Fruit fly (Drosophila melanogaster): ENCODE measurements around the gene CG17190.

CG17190 gene

DNA sequence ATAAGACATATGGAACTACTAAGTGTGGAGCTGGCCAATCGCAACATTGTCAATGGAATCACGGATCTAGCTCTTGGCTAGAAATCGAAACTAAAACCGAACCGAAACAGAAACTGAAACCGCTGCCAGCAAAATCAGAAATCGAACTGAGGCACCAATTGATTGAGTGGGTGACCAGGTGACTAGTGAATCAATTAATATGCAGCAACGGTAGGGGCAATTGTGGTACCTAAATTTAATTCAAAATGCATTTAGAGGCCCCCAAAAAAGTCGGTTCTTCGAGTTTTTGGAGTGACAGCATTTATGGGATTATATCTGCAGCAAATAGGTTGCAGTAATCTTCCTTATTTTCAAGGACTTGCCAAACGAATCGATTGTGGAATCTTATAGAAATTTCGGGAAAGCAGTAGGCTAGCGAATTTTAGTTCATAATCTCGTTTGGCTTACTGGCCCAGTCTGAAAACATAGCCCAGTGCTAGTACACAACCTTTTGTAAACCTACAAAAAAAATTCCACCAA, at the start of gene CG17190, which contains the start of gene CG4836:
Gene CG17190, minus strand, starts transcription at position 101 of the 519 bp plus-strand sequence.
Gene CG4836, plus strand, starts transcription at position 469 of the 519 bp plus-strand sequence.
- no peak for TF ChIP-seq Dll (optimal IDR thresholded peaks at IDR 0.05)
- no peak for TF ChIP-seq usp (GFP tag; optimal IDR thresholded peaks at IDR 0.05)
- TF ChIP-seq CG8478 (optimal IDR thresholded peaks at IDR 0.05) = no peak
- no peak for TF ChIP-seq psq (optimal IDR thresholded peaks at IDR 0.05)
- no peak for TF ChIP-seq EcR (GFP tag; optimal IDR thresholded peaks at IDR 0.05)
- no peak for TF ChIP-seq pan (optimal IDR thresholded peaks at IDR 0.05)

DNA sequence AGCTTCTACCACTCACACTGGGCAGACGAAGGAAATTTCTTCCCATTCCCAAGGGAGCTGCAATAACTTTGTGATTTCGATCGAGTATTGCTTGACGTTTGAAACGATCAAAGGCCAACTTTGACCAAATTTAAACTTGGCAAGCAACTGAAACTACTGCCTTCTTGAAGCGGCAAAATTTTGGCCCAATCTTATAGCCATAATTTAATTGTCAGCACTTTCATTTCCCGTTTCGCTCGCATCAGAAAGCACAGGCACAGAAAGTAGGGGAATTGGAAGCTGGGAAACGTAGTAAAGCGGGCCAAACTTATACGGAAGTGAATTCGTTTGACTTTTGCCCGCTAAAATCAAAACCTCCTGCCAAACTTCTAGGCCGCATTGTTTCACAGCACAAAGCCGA, 46.3 kb upstream of the CG17190 start, which contains the start of gene CG4390:
Gene CG4390, minus strand, starts transcription at position 101 of the 400 bp plus-strand sequence.
- TF ChIP-seq usp (GFP tag; optimal IDR thresholded peaks at IDR 0.05) = no peak
- TF ChIP-seq EcR (GFP tag; optimal IDR thresholded peaks at IDR 0.05) = no peak
- no peak for TF ChIP-seq Dll (optimal IDR thresholded peaks at IDR 0.05)
- TF ChIP-seq CG8478 (optimal IDR thresholded peaks at IDR 0.05) = no peak
- TF ChIP-seq pan (optimal IDR thresholded peaks at IDR 0.05) = no peak
- TF ChIP-seq psq (optimal IDR thresholded peaks at IDR 0.05) = no peak

- no peak for TF ChIP-seq psq (optimal IDR thresholded peaks at IDR 0.05)
- TF ChIP-seq Dll (optimal IDR thresholded peaks at IDR 0.05) = no peak
- TF ChIP-seq usp (GFP tag; optimal IDR thresholded peaks at IDR 0.05) = no peak
- TF ChIP-seq CG8478 (optimal IDR thresholded peaks at IDR 0.05) = no peak
- no peak for TF ChIP-seq pan (optimal IDR thresholded peaks at IDR 0.05)
- TF ChIP-seq EcR (GFP tag; optimal IDR thresholded peaks at IDR 0.05) = no peak
Measured at dm6 chr3R:20058960-20059359, 45.7 kb upstream of the CG17190 start.

DNA sequence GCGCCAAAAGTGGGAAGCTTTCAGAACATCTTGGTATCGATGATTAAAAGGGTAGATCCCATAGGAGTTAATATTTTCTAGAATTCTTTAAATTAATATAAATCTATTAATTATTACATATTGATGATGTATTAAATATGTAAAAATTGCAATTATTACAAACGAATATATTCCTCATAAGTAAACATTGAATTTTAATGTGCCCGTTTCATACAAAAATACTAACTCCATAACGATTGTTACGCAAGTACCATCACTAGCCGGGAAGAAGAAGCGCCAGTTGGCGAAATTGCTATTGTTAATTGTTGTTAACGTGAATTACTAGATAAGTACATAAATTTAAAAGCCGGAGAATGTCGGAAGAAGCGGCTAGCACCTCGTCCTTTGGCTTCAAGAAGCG, 44.2 kb upstream of the CG17190 start, which contains the start of gene mdlc:
Gene mdlc, plus strand, starts transcription at position 248 of the 400 bp plus-strand sequence.
- TF ChIP-seq Dll (optimal IDR thresholded peaks at IDR 0.05) (no peak), pan (optimal IDR thresholded peaks at IDR 0.05) (no peak), CG8478 (optimal IDR thresholded peaks at IDR 0.05) (no peak), psq (optimal IDR thresholded peaks at IDR 0.05) (no peak), EcR (GFP tag; optimal IDR thresholded peaks at IDR 0.05) (no peak), usp (GFP tag; optimal IDR thresholded peaks at IDR 0.05) (no peak)

dm6 chr3R:20055809-20056208, 42.5 kb upstream of the CG17190 start, which contains the start of gene CG17193:
Gene CG17193, minus strand, starts transcription at chr3R:20056097.
- TF ChIP-seq EcR (GFP tag; optimal IDR thresholded peaks at IDR 0.05) (no peak), usp (GFP tag; optimal IDR thresholded peaks at IDR 0.05) (no peak), Dll (optimal IDR thresholded peaks at IDR 0.05) (no peak), pan (optimal IDR thresholded peaks at IDR 0.05) (no peak), psq (optimal IDR thresholded peaks at IDR 0.05) (no peak), CG8478 (optimal IDR thresholded peaks at IDR 0.05) (no peak)

dm6 chr3R:20042457-20042856, 29.2 kb upstream of the CG17190 start, which contains the start of the genes CG33934 and Indy-2:
Gene CG33934, plus strand, starts transcription at chr3R:20042757.
Gene Indy-2, plus strand, starts transcription at chr3R:20042757.
- TF ChIP-seq psq (optimal IDR thresholded peaks at IDR 0.05) = no peak
- TF ChIP-seq pan (optimal IDR thresholded peaks at IDR 0.05) = no peak
- no peak for TF ChIP-seq usp (GFP tag; optimal IDR thresholded peaks at IDR 0.05)
- TF ChIP-seq EcR (GFP tag; optimal IDR thresholded peaks at IDR 0.05) = no peak
- no peak for TF ChIP-seq Dll (optimal IDR thresholded peaks at IDR 0.05)
- no peak for TF ChIP-seq CG8478 (optimal IDR thresholded peaks at IDR 0.05)

DNA sequence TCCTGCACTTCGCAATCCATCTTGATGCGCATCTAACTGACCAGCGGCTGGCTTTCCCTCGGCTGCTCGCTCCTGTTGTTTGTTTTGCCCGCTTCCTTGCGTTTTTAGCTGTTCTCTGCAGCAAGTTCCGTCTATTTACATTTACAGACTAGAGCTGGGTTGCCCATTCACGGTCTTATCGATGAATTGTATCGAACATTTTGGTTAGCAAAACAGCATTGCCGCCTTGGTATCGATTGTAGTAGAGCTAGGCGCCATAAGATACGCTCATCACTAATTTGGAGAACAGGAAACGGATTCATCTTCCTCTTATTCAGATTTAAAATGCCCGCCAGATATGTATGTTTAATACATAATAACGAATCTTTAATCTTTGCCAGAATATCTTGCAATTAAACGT, 22.6 kb upstream of the CG17190 start, which contains the start of gene Regnase-1:
Gene Regnase-1, minus strand, starts transcription at position 170 of the 400 bp plus-strand sequence.
- TF ChIP-seq CG8478 (optimal IDR thresholded peaks at IDR 0.05) = no peak
- no peak for TF ChIP-seq psq (optimal IDR thresholded peaks at IDR 0.05)
- TF ChIP-seq usp (GFP tag; optimal IDR thresholded peaks at IDR 0.05) = no peak
- no peak for TF ChIP-seq pan (optimal IDR thresholded peaks at IDR 0.05)
- no peak for TF ChIP-seq Dll (optimal IDR thresholded peaks at IDR 0.05)
- no peak for TF ChIP-seq EcR (GFP tag; optimal IDR thresholded peaks at IDR 0.05)

dm6 chr3R:20031764-20032079, 18.4 kb upstream of the CG17190 start, which contains the start of gene idc:
Gene idc, plus strand, starts transcription at chr3R:20031823.
- TF ChIP-seq Dll (optimal IDR thresholded peaks at IDR 0.05) = no peak
- TF ChIP-seq CG8478 (optimal IDR thresholded peaks at IDR 0.05) = no peak
- TF ChIP-seq usp (GFP tag; optimal IDR thresholded peaks at IDR 0.05) = no peak
- TF ChIP-seq pan (optimal IDR thresholded peaks at IDR 0.05) = no peak
- no peak for TF ChIP-seq psq (optimal IDR thresholded peaks at IDR 0.05)
- TF ChIP-seq EcR (GFP tag; optimal IDR thresholded peaks at IDR 0.05) = no peak

DNA sequence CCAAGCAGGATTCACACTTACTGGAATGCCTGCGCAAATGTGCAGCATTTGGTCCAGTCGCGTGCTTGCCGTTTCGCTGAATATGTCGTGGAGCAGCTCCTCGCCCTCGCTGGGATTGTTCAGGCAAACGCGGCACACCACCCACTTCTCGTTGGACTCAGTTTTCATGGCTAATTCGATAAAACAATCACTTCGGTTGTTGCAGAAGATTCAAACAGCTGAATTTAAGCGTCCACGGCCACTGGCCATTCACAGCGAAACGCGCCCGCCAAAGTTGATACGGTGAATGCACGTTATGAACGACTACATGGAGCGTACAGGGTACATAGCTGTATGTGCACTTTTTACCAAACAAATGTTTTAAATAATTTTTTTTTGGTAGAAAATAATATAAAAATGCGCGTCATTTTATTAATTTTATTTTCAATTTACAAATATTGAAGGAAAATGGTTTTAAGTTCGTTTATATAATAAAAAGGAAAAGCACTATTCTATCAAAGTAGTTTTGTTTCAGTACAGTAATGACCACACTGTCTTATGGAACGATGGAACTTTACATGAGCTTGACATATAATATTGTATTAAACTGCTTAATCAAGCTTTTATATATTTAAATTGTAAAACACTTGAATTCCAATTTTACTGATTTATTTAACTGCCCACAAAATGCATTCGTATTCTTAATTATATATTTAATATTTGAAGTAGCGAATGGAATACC, 17.9 kb upstream of the CG17190 start, which contains the start of gene trem:
Gene trem, minus strand, starts transcription at position 267 of the 721 bp plus-strand sequence.
- TF ChIP-seq pan (optimal IDR thresholded peaks at IDR 0.05) (peak; percentile 6), Dll (optimal IDR thresholded peaks at IDR 0.05) (no peak)

- TF ChIP-seq EcR (GFP tag; optimal IDR thresholded peaks at IDR 0.05) (no peak), Dll (optimal IDR thresholded peaks at IDR 0.05) (no peak), usp (GFP tag; optimal IDR thresholded peaks at IDR 0.05) (no peak)
Measured at dm6 chr3R:20027841-20028240, 14.5 kb upstream of the CG17190 start, which contains the start of the genes CG4424 and CG4854. Gene CG4424, minus strand, starts transcription at chr3R:20028040. Gene CG4854, plus strand, starts transcription at chr3R:20028058.

- no peak for TF ChIP-seq CG8478 (optimal IDR thresholded peaks at IDR 0.05)
- no peak for TF ChIP-seq psq (optimal IDR thresholded peaks at IDR 0.05)
- TF ChIP-seq Dll (optimal IDR thresholded peaks at IDR 0.05) = no peak
- TF ChIP-seq EcR (GFP tag; optimal IDR thresholded peaks at IDR 0.05) = no peak
- no peak for TF ChIP-seq pan (optimal IDR thresholded peaks at IDR 0.05)
- no peak for TF ChIP-seq usp (GFP tag; optimal IDR thresholded peaks at IDR 0.05)
Measured at dm6 chr3R:20021152-20021769, 8.0 kb upstream of the CG17190 start, which contains the start of the genes PIG-L and psidin. Gene PIG-L, minus strand, starts transcription at chr3R:20021338. Gene psidin, plus strand, starts transcription at chr3R:20021704.

Measured in whole organism.